Worm (Caenorhabditis elegans) whole organism, L2 larva: ENCODE measurements around the gene T28A11.20.

Experiments
- C34F6.9 ChIP-seq: fragments of 150-350 bp; optimal IDR thresholded peaks from 2 replicates; lab custom pipeline; 2014; ENCODE audit warnings: missing biosample characterization, missing genetic modification characterization
- F13H6.1 ChIP-seq: sonication (generic microtip); optimal IDR thresholded peaks from 2 replicates; lab custom pipeline; 2016; ENCODE audit warnings: missing genetic modification characterization, missing compliant biosample characterization
- Y55F3AM.14 ChIP-seq: fragments of 200-800 bp; sonication (Bioruptor generic); optimal IDR thresholded peaks from 2 replicates; lab custom pipeline; 2018; ENCODE audit warnings: mild to moderate bottlenecking, missing genetic modification characterization, missing compliant biosample characterization
- ZK546.5 ChIP-seq: sonication (generic microtip); optimal IDR thresholded peaks from 2 replicates; lab custom pipeline; 2017; ENCODE audit warnings: missing biosample characterization, missing genetic modification characterization
- alr-1 ChIP-seq: fragments of 150-350 bp; optimal IDR thresholded peaks from 2 replicates; lab custom pipeline; 2014; ENCODE audit warnings: missing biosample characterization, missing genetic modification characterization
- ama-1 ChIP-seq: fragments of 150-350 bp; optimal IDR thresholded peaks from 2 replicates; lab custom pipeline; 2018; ENCODE audit warnings: inconsistent platforms
- blmp-1 ChIP-seq: sonication (generic microtip); optimal IDR thresholded peaks from 2 replicates; lab custom pipeline; 2017; ENCODE audit warnings: missing genetic modification characterization, mild to moderate bottlenecking, missing compliant biosample characterization, antibody characterized with exemption, moderate library complexity; ENCODE audit not compliant: insufficient read depth
- ceh-82 ChIP-seq: fragments of 150-350 bp; optimal IDR thresholded peaks from 2 replicates; lab custom pipeline; 2014; ENCODE audit warnings: missing biosample characterization, missing genetic modification characterization
- elt-3 ChIP-seq: sonication (generic microtip); optimal IDR thresholded peaks from 2 replicates; lab custom pipeline; 2017; ENCODE audit warnings: missing biosample characterization, missing genetic modification characterization
- fos-1 ChIP-seq: fragments of 150-350 bp; optimal IDR thresholded peaks from 2 replicates; lab custom pipeline; 2014; ENCODE audit warnings: missing biosample characterization, missing genetic modification characterization
- gmeb-1 ChIP-seq: fragments of 150-350 bp; optimal IDR thresholded peaks from 2 replicates; lab custom pipeline; 2014; ENCODE audit warnings: missing biosample characterization, missing genetic modification characterization
- lin-13 ChIP-seq: fragments of 150-350 bp; optimal IDR thresholded peaks from 2 replicates; lab custom pipeline; 2014; ENCODE audit warnings: missing biosample characterization, missing genetic modification reagents, missing genetic modification characterization
- lin-39 ChIP-seq: fragments of 150-350 bp; optimal IDR thresholded peaks from 2 replicates; lab custom pipeline; 2014; ENCODE audit warnings: missing biosample characterization, missing genetic modification reagents, missing genetic modification characterization
- lsy-2 ChIP-seq, 2 experiments: fragments of 150-350 bp in 1 of 2; sonication (generic microtip) in 1 of 2; optimal IDR thresholded peaks; 2 replicates each; lab custom pipeline; 2014 to 2017; ENCODE audit warnings: missing biosample characterization in 2 of 2, missing genetic modification characterization in 2 of 2
- mbf-1 ChIP-seq: sonication (generic microtip); optimal IDR thresholded peaks from 2 replicates; lab custom pipeline; 2017; ENCODE audit warnings: missing biosample characterization, missing genetic modification characterization
- mdl-1 ChIP-seq, 2 experiments: fragments of 150-350 bp in 1 of 2; sonication (generic microtip) in 1 of 2; optimal IDR thresholded peaks; 2 replicates each; lab custom pipeline; 2017; ENCODE audit warnings: missing biosample characterization in 2 of 2, missing genetic modification characterization in 2 of 2
- nhr-10 ChIP-seq: sonication (generic microtip); optimal IDR thresholded peaks from 2 replicates; lab custom pipeline; 2017; ENCODE audit warnings: missing biosample characterization, missing genetic modification characterization
- nhr-12 ChIP-seq: fragments of 150-350 bp; optimal IDR thresholded peaks from 2 replicates; lab custom pipeline; 2014; ENCODE audit warnings: missing biosample characterization, missing genetic modification characterization
- nhr-21 ChIP-seq: fragments of 150-350 bp; optimal IDR thresholded peaks from 2 replicates; lab custom pipeline; 2014; ENCODE audit warnings: missing biosample characterization, missing genetic modification characterization
- nhr-23 ChIP-seq: fragments of 150-350 bp; optimal IDR thresholded peaks from 2 replicates; lab custom pipeline; 2014; ENCODE audit warnings: missing biosample characterization, missing genetic modification reagents, missing genetic modification characterization
- nhr-237 ChIP-seq: fragments of 150-350 bp; optimal IDR thresholded peaks from 2 replicates; lab custom pipeline; 2014; ENCODE audit warnings: missing biosample characterization, missing genetic modification characterization
- nhr-25 ChIP-seq: fragments of 150-350 bp; sonication (generic microtip); optimal IDR thresholded peaks from 3 replicates; lab custom pipeline; 2014; ENCODE audit warnings: missing biosample characterization, missing genetic modification characterization
- nhr-6 ChIP-seq: fragments of 150-350 bp; optimal IDR thresholded peaks from 2 replicates; lab custom pipeline; 2014; ENCODE audit warnings: missing biosample characterization, missing genetic modification characterization
- nhr-77 ChIP-seq: fragments of 150-350 bp; optimal IDR thresholded peaks from 2 replicates; lab custom pipeline; 2014; ENCODE audit warnings: missing biosample characterization, missing genetic modification characterization
- peb-1 ChIP-seq: fragments of 150-350 bp; optimal IDR thresholded peaks from 2 replicates; lab custom pipeline; 2014; ENCODE audit warnings: missing biosample characterization, missing genetic modification characterization
- sem-4 ChIP-seq: fragments of 150-350 bp; optimal IDR thresholded peaks from 2 replicates; lab custom pipeline; 2014; ENCODE audit warnings: missing biosample characterization, missing genetic modification reagents, missing genetic modification characterization
- sma-3 ChIP-seq: sonication (generic microtip); optimal IDR thresholded peaks from 2 replicates; lab custom pipeline; 2016; ENCODE audit warnings: missing genetic modification reagents, missing genetic modification characterization, missing compliant biosample characterization
- sma-9 ChIP-seq, 2 experiments: fragments of 150-350 bp in 1 of 2; sonication (generic microtip) in 1 of 2; optimal IDR thresholded peaks; 2 replicates each; lab custom pipeline; 2014 to 2016; ENCODE audit warnings: missing genetic modification characterization in 2 of 2, mild to moderate bottlenecking in 1 of 2, missing biosample characterization in 1 of 2, missing compliant biosample characterization in 1 of 2, missing genetic modification reagents in 1 of 2, moderate library complexity in 1 of 2
- unc-55 ChIP-seq: fragments of 150-350 bp; sonication (generic microtip); optimal IDR thresholded peaks from 3 replicates; lab custom pipeline; 2014; ENCODE audit warnings: missing biosample characterization, missing genetic modification reagents, missing genetic modification characterization
- unc-62 ChIP-seq: fragments of 150-350 bp; optimal IDR thresholded peaks from 2 replicates; lab custom pipeline; 2014; ENCODE audit warnings: missing biosample characterization, missing genetic modification reagents, missing genetic modification characterization
- zag-1 ChIP-seq: fragments of 150-350 bp; optimal IDR thresholded peaks from 2 replicates; lab custom pipeline; 2014; ENCODE audit warnings: missing biosample characterization, missing genetic modification characterization
- ztf-1 ChIP-seq: fragments of 200-800 bp; sonication (Bioruptor generic); conservative IDR thresholded peaks from 2 replicates; pipeline ENCODE4 v1.3.6; 2022; ENCODE audit warnings: missing genetic modification characterization, missing compliant biosample characterization
- ztf-4 ChIP-seq: fragments of 150-350 bp; optimal IDR thresholded peaks from 2 replicates; lab custom pipeline; 2014; ENCODE audit warnings: missing biosample characterization, missing genetic modification characterization

The T28A11.20 gene

ce11 chrV:3257277-3257676, 15.8 kb downstream of the T28A11.20 start, which contains the start of gene T28A11.22:
Gene T28A11.22 (plus strand): TSS chrV:3257577.
- TF ChIP-seq fos-1 = no peak
- no peak for TF ChIP-seq alr-1 (tag; lab: Kevin White, UChicago)
- TF ChIP-seq F13H6.1 (tag; lab: Kevin White, UChicago) = no peak
- TF ChIP-seq nhr-77 = no peak
- no peak for TF ChIP-seq ztf-4
- no peak for TF ChIP-seq unc-62
- no peak for TF ChIP-seq blmp-1 (tag; lab: Kevin White, UChicago)
- TF ChIP-seq nhr-23 (tag; lab: Kevin White, UChicago) = no peak
- no peak for TF ChIP-seq elt-3 (tag; lab: Kevin White, UChicago)
- TF ChIP-seq zag-1 (tag; lab: Kevin White, UChicago) = no peak
- TF ChIP-seq C34F6.9 = no peak
- TF ChIP-seq sma-3 (GFP tag; lab: Kevin White, UChicago) = no peak
- TF ChIP-seq ZK546.5 (tag; lab: Kevin White, UChicago) = no peak
- no peak for TF ChIP-seq gmeb-1
- no peak for TF ChIP-seq lin-13 (GFP tag; lab: Kevin White, UChicago)
- no peak for TF ChIP-seq nhr-10 (tag; lab: Kevin White, UChicago)
- no peak for TF ChIP-seq ztf-1 (GFP tag; lab: Robert Waterston, UW)
- no peak for TF ChIP-seq ceh-82 (tag; lab: Kevin White, UChicago)
- no peak for TF ChIP-seq nhr-25 (tag; lab: Kevin White, UChicago)

- TF ChIP-seq Y55F3AM.14 (GFP tag; lab: Kevin White, UChicago) (no peak), lin-39 (tag; lab: Kevin White, UChicago) (no peak), sma-9 (GFP tag; optimal IDR thresholded peaks at IDR 0.05; lab: Kevin White, UChicago) (no peak), sma-9 (tag; optimal IDR thresholded peaks at IDR 0.05; lab: Kevin White, UChicago) (no peak), unc-55 (GFP tag; lab: Kevin White, UChicago) (no peak), lsy-2 (tag; optimal IDR thresholded peaks at IDR 0.05; lab: Kevin White, UChicago) (no peak), sem-4 (no peak), nhr-6 (no peak), peb-1 (tag; lab: Kevin White, UChicago) (no peak)
- TF ChIP-seq, all 48 proteins: peak for 0
Measured at ce11 chrV:3256809-3257208, 16.2 kb downstream of the T28A11.20 start.

DNA sequence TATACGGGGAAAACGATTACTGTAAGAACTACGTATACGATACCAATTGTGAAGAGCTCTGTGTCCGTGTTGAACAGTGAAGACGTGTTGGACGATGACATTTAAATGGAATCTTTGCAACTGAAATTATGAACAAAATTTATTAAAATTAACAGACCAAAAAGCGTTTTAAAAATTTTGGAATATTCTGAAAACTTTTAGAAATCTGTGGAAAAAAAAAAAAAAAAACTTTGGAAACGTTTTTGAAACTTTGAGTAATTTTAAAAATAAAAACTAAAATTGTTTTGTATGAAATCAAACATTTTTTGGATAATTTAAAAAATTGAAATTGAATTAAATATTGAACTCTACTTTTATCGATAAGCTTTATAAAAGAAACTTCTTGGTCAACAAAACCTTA, 17.0 kb downstream of the T28A11.20 start, which contains the start of gene srt-63:
TSS of gene srt-63 (minus strand) at position 101 of the 400 bp plus-strand sequence.
- TF ChIP-seq mbf-1 (tag; lab: Kevin White, UChicago) (no peak), lin-39 (tag; lab: Kevin White, UChicago) (no peak), zag-1 (tag; lab: Kevin White, UChicago) (no peak), nhr-6 (no peak), nhr-12 (tag; lab: Kevin White, UChicago) (no peak), ztf-4 (no peak), nhr-237 (tag; lab: Kevin White, UChicago) (no peak), nhr-25 (tag; lab: Kevin White, UChicago) (no peak), sma-3 (GFP tag; lab: Kevin White, UChicago) (no peak), ama-1 (lab: Kevin White, UChicago) (no peak)
- TF ChIP-seq, all 48 proteins: peak for 0

ce11 chrV:3250153-3250552, 22.9 kb downstream of the T28A11.20 start, which contains the start of gene T28A11.13:
Gene T28A11.13 (minus strand): TSS chrV:3250253.
- TF ChIP-seq ztf-4 (no peak), nhr-6 (no peak), Y55F3AM.14 (GFP tag; lab: Kevin White, UChicago) (no peak), mdl-1 (tag; optimal IDR thresholded peaks at IDR 0.05; lab: Kevin White, UChicago) (no peak), lin-39 (tag; lab: Kevin White, UChicago) (no peak), nhr-25 (tag; lab: Kevin White, UChicago) (no peak)

ce11 chrV:3247515-3247914, 25.5 kb downstream of the T28A11.20 start, which contains the start of gene srj-8:
Gene srj-8 (plus strand): TSS chrV:3247815.
- TF ChIP-seq nhr-21 (tag; lab: Kevin White, UChicago) = no peak
